Worm (Caenorhabditis elegans): Measurements from ENCODE around the gene hlh-6.

DNA sequence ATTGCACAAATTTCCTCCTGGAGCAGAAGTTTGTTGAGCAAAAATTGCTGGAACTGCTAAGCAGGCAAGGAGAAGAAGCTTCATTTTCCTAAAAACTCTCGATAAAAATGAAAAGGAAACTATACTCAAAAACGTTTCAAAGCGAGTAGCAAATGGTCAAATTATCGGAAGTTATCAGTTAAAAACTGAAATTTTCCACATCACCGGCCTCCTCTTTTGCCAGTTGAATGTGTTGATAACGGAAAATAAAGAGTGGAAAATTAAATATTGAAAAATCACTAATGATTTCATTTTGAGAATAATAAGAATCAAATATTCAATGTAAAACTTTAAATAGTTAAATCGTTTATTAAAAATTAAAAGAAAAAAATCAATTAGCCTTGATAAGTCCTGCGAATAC lies 44.3 kb upstream of the hlh-6 start, which contains the start of gene ZK1320.2:
- TF ChIP-seq him-1 (tag; optimal IDR thresholded peaks at IDR 0.05) (no peak), dao-5 (tag; optimal IDR thresholded peaks at IDR 0.05) (no peak), W03F9.2 (tag; optimal IDR thresholded peaks at IDR 0.05) (no peak)
